Worm (Caenorhabditis elegans) whole organism, early embryonic: ENCODE measurements around the gene smvt-1.
A peak's percentile ranks its signal among the peaks of the same experiment; 100 is the strongest.

Experiments
- B0310.2 ChIP-seq: sonication (generic microtip); optimal IDR thresholded peaks from 2 replicates; lab custom pipeline; 2016; ENCODE audit warnings: mild to moderate bottlenecking, missing genetic modification characterization, missing compliant biosample characterization
- aly-1 ChIP-seq: sonication (generic microtip); optimal IDR thresholded peaks from 2 replicates; lab custom pipeline; 2016; ENCODE audit warnings: missing genetic modification characterization, missing compliant biosample characterization
- ama-1 ChIP-seq: fragments of 150-350 bp; optimal IDR thresholded peaks from 2 replicates; lab custom pipeline; 2014
- ets-7 ChIP-seq: sonication (generic microtip); optimal IDR thresholded peaks from 2 replicates; lab custom pipeline; 2016; ENCODE audit warnings: missing genotype, missing genetic modification characterization, missing compliant biosample characterization
- flt-1 ChIP-seq: fragments of 200-800 bp; sonication (Bioruptor generic); IDR thresholded peaks from 2 replicates; pipeline ENCODE4 v1.3.6; 2022; ENCODE audit warnings: missing genetic modification characterization, missing compliant biosample characterization
- hmg-4 ChIP-seq: fragments of 200-800 bp; sonication (Bioruptor generic); optimal IDR thresholded peaks from 2 replicates; lab custom pipeline; 2018; ENCODE audit warnings: mild to moderate bottlenecking, missing genetic modification characterization, missing compliant biosample characterization
- scrt-1 ChIP-seq: fragments of 200-800 bp; sonication (Bioruptor generic); IDR thresholded peaks from 2 replicates; pipeline ENCODE4 v1.3.6; 2022; ENCODE audit warnings: missing genetic modification characterization, missing compliant biosample characterization
- sea-1 ChIP-seq: fragments of 200-800 bp; sonication (Bioruptor generic); conservative IDR thresholded peaks from 2 replicates; pipeline ENCODE4 v1.3.6; 2022; ENCODE audit warnings: missing genetic modification characterization, missing compliant biosample characterization
- tbx-11 ChIP-seq: fragments of 200-800 bp; sonication (Bioruptor generic); IDR thresholded peaks from 2 replicates; pipeline ENCODE4 v1.3.6; 2022; ENCODE audit warnings: missing genetic modification characterization, missing compliant biosample characterization
- tra-4 ChIP-seq: sonication (generic microtip); optimal IDR thresholded peaks from 2 replicates; lab custom pipeline; 2017; ENCODE audit warnings: missing genetic modification characterization, missing compliant biosample characterization

DNA sequence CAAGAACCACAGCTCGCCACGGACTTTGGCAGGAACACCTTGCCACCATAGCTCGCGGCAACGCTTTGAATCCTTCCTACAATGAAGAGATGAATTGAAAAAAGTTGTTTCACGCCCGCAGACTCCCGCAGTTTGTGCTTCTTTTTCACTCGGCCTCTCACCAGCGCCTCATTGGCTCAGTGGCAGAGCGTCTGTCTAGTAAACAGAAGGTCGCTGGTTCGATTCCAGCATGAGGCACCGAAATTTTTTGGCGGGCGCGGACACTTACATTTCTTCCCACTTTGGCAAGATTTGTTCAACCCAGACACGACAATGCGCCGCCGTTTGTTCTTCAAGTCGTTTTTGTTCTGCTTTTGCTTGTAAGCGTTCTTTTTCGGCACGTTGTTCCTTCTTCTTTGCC lies 20.9 kb downstream of the smvt-1 start:
- no peak for TF ChIP-seq ama-1 (lab: Kevin White, UChicago)
- 0 out of 2 replicates have a peak, but pooled peaks have one; percentile 29 for TF ChIP-seq flt-1 (GFP tag; lab: Robert Waterston, UW)
- no peak for TF ChIP-seq scrt-1 (GFP tag; lab: Robert Waterston, UW)
- TF ChIP-seq aly-1 (tag; lab: Kevin White, UChicago) = no peak
- TF ChIP-seq sea-1 (GFP tag; lab: Robert Waterston, UW) = no peak
- TF ChIP-seq B0310.2 (tag; lab: Kevin White, UChicago) = no peak
- TF ChIP-seq hmg-4 = no peak
- TF ChIP-seq ets-7 = no peak
- TF ChIP-seq tbx-11 = no peak; the same call in 1 of the 2 replicates
- TF ChIP-seq tra-4 (tag; lab: Kevin White, UChicago) = no peak
